Fruit fly (Drosophila melanogaster): Measurements from ENCODE around the gene Hs3st-B.
A peak's percentile ranks its signal among the peaks of the same experiment; 100 is the strongest.

Gene Hs3st-B

DNA sequence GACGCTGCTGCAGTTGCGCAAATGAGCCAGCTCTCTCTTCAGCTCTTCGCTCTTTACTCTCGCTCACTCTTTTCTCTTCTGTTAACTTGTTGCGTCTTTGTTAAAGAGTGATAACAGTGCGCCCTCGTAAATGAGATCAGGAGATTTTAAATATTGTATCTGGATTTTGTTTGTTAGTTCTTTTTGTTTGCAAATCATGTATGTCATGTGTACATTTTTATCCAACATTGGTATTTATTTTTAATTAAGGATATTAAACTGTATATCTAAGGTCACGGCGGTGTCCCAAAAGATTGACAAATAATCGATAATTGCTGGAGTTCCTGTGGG, 50.3 kb downstream of the Hs3st-B start (continued):
- no peak for TF ChIP-seq peb (GFP tag; IDR thresholded peaks at IDR 0.05)
- no peak for TF ChIP-seq CG1832 (GFP tag; optimal IDR thresholded peaks at IDR 0.05)
- TF ChIP-seq trem (tag; optimal IDR thresholded peaks at IDR 0.05), result peak; percentile 49
- no peak for TF ChIP-seq insv (GFP tag; optimal IDR thresholded peaks at IDR 0.05)
- TF ChIP-seq CG6689 (GFP tag; IDR thresholded peaks at IDR 0.05), result peak; percentile 48; the same call in 1 of the 2 replicates
- no peak for TF ChIP-seq Hmx (GFP tag; optimal IDR thresholded peaks at IDR 0.05)
- TF ChIP-seq E2f1 (GFP tag; IDR thresholded peaks at IDR 0.05), result peak; percentile 61
- peak; percentile 31; the same call in 1 of the 2 replicates for TF ChIP-seq CG32772 (GFP tag; IDR thresholded peaks at IDR 0.05)
- TF ChIP-seq lola (GFP tag; optimal IDR thresholded peaks at IDR 0.05), result peak in 1 of 3 experiments; percentile 2
- TF ChIP-seq ab (GFP tag; optimal IDR thresholded peaks at IDR 0.05), result no peak
- TF ChIP-seq sim (GFP tag; IDR thresholded peaks at IDR 0.05), result no peak; the same call in 1 of the 2 replicates
- TF ChIP-seq CG5953 (GFP tag; IDR thresholded peaks at IDR 0.05), result no peak
- peak; percentile 23 for TF ChIP-seq MTF-1 (GFP tag; optimal IDR thresholded peaks at IDR 0.05; ENCODE audit: borderline replicate concordance)
- peak; percentile 27 for TF ChIP-seq gsb-n (tag; optimal IDR thresholded peaks at IDR 0.05)
- TF ChIP-seq CG30403 (GFP tag; optimal IDR thresholded peaks at IDR 0.05), result peak; percentile 4
- TF ChIP-seq fd102C (GFP tag; optimal IDR thresholded peaks at IDR 0.05), result peak; percentile 59
- peak; percentile 3 for TF ChIP-seq wek (GFP tag; optimal IDR thresholded peaks at IDR 0.05)
- no peak for TF ChIP-seq Mes4 (GFP tag; optimal IDR thresholded peaks at IDR 0.05)
- TF ChIP-seq CG3726 (GFP tag; IDR thresholded peaks at IDR 0.05), result 0 out of 3 replicates have a peak, but pooled peaks have one; percentile 30
- peak; percentile 3 for TF ChIP-seq CG3838 (GFP tag; optimal IDR thresholded peaks at IDR 0.05)
- no peak for TF ChIP-seq luna (GFP tag; optimal IDR thresholded peaks at IDR 0.05)
- no peak for TF ChIP-seq fu2 (GFP tag; optimal IDR thresholded peaks at IDR 0.05)
- TF ChIP-seq maf-S (GFP tag; optimal IDR thresholded peaks at IDR 0.05), result no peak
- TF ChIP-seq CG8944 (GFP tag; optimal IDR thresholded peaks at IDR 0.05), result peak; percentile 20
- TF ChIP-seq CG12071 (GFP tag; optimal IDR thresholded peaks at IDR 0.05), result peak; percentile 28
- TF ChIP-seq bowl (GFP tag; IDR thresholded peaks at IDR 0.05), result no peak
- TF ChIP-seq CG10959 (GFP tag; IDR thresholded peaks at IDR 0.05), result peak; percentile 42; the same call in 1 of the 2 replicates
- TF ChIP-seq ase (GFP tag; IDR thresholded peaks at IDR 0.05), result peak; percentile 41; the same call in 2 of the 3 replicates
- no peak for TF ChIP-seq sd (tag; optimal IDR thresholded peaks at IDR 0.05)
- no peak for TF ChIP-seq org-1 (GFP tag; optimal IDR thresholded peaks at IDR 0.05)
- peak; percentile 18 to 61 for TF ChIP-seq chif (GFP tag; optimal IDR thresholded peaks at IDR 0.05)
- TF ChIP-seq Lim3 (GFP tag; IDR thresholded peaks at IDR 0.05), result no peak
- TF ChIP-seq p53 (GFP tag; optimal IDR thresholded peaks at IDR 0.05), result no peak
- no peak for TF ChIP-seq CG7963 (GFP tag; IDR thresholded peaks at IDR 0.05; ENCODE audit: partially characterized antibody)
- no peak for TF ChIP-seq CG16779 (GFP tag; IDR thresholded peaks at IDR 0.05)
- TF ChIP-seq CG10543 (GFP tag; optimal IDR thresholded peaks at IDR 0.05), result no peak
- TF ChIP-seq trh (GFP tag; optimal IDR thresholded peaks at IDR 0.05), result no peak
- no peak for TF ChIP-seq grn (GFP tag; optimal IDR thresholded peaks at IDR 0.05)
- no peak for TF ChIP-seq Opbp (GFP tag; IDR thresholded peaks at IDR 0.05; ENCODE audit: partially characterized antibody)
- TF ChIP-seq nerfin-2 (GFP tag; IDR thresholded peaks at IDR 0.05; ENCODE audit: partially characterized antibody), result no peak
- TF ChIP-seq CG31441 (GFP tag; IDR thresholded peaks at IDR 0.05), result no peak
- peak; percentile 30 for TF ChIP-seq ATbp (GFP tag; optimal IDR thresholded peaks at IDR 0.05)
- TF ChIP-seq sens (GFP tag), result peak; percentile 89
- TF ChIP-seq Taf1 (GFP tag; IDR thresholded peaks at IDR 0.05), result 0 out of 2 replicates have a peak, but pooled peaks have one; percentile 15
- no peak for TF ChIP-seq ap (GFP tag; IDR thresholded peaks at IDR 0.05)
- peak; percentile 53 for TF ChIP-seq Sox102F (GFP tag; optimal IDR thresholded peaks at IDR 0.05)
- TF ChIP-seq CG10209 (GFP tag; optimal IDR thresholded peaks at IDR 0.05), result peak; percentile 35
- peak; percentile 18 for TF ChIP-seq tin (GFP tag; optimal IDR thresholded peaks at IDR 0.05)
- TF ChIP-seq Elba2 (GFP tag; optimal IDR thresholded peaks at IDR 0.05), result no peak
- TF ChIP-seq CG12155 (GFP tag; optimal IDR thresholded peaks at IDR 0.05), result peak; percentile 26
- no peak for TF ChIP-seq emc (GFP tag; optimal IDR thresholded peaks at IDR 0.05)
- no peak for TF ChIP-seq Dref (GFP tag; IDR thresholded peaks at IDR 0.05)
